Worm (Caenorhabditis elegans): ENCODE data around the gene duo-1.
A peak's percentile ranks its signal among the peaks of the same experiment; 100 is the strongest.

duo-1 gene

DNA sequence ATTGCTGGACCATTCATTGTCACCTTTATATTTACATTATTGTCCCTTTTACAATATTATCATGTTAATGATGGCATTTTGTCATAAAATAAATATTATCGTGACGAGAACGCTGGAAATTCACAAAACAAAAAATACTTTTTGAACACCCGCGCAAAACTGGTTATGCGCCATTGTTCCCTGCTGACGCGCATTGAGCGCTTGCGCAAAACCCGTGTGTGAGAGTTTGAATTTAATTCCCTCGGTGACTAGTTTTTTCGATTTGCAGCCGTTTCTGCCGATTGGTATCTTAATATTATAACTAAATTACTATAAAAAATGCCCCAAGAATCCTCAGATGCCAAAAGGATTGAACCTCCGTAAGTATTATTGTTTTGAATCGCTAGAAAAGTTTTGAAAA is 33.0 kb upstream of the duo-1 start, which contains the start of gene pafo-1 (continued):
- TF ChIP-seq isw-1 (GFP tag; IDR thresholded peaks at IDR 0.05) (peak; percentile 89), efl-3 (GFP tag; optimal IDR thresholded peaks at IDR 0.05) (peak; percentile 47), lin-13 (GFP tag; optimal IDR thresholded peaks at IDR 0.05) (peak; percentile 87), unc-98 (GFP tag; IDR thresholded peaks at IDR 0.05) (no peak), ceh-90 (tag; optimal IDR thresholded peaks at IDR 0.05) (peak; percentile 36), lin-14 (GFP tag; optimal IDR thresholded peaks at IDR 0.05) (peak; percentile 84), elt-2 (tag; optimal IDR thresholded peaks at IDR 0.05) (peak; percentile 75), lin-39 (tag; optimal IDR thresholded peaks at IDR 0.05) (peak; percentile 91), nhr-12 (tag; optimal IDR thresholded peaks at IDR 0.05) (no peak), swsn-7 (tag; optimal IDR thresholded peaks at IDR 0.05) (peak; percentile 90), tlp-1 (tag; optimal IDR thresholded peaks at IDR 0.05) (no peak), unc-86 (tag; optimal IDR thresholded peaks at IDR 0.05) (peak; percentile 89)

DNA sequence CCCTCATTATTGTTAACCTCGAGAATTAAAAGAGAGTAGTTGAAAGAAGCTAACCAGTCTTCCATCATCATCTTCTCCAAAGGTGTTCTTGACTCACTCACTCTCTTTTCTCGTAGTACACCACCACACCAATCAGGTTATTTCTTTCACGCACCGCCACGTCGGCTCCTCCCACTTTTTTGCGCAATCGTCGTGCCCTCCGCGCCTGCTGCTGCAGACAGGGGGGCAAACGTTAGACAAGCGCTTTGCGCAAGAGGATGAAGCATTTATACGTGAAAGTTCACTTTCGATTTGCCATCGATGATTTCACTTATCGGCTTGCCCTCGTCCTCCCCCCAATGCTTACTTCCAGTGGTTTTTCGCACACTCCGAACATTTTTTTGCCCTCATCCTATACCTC is 29.1 kb upstream of the duo-1 start:
- TF ChIP-seq blmp-1 (tag; optimal IDR thresholded peaks at IDR 0.05) (peak; percentile 93), efl-1 (optimal IDR thresholded peaks at IDR 0.05) (no peak), efl-1 (GFP tag; optimal IDR thresholded peaks at IDR 0.05 in 1 of 2) (peak in 1 of 2 experiments; percentile 38), nhr-77 (tag; optimal IDR thresholded peaks at IDR 0.05) (no peak), nhr-85 (tag) (peak; percentile 25)

DNA sequence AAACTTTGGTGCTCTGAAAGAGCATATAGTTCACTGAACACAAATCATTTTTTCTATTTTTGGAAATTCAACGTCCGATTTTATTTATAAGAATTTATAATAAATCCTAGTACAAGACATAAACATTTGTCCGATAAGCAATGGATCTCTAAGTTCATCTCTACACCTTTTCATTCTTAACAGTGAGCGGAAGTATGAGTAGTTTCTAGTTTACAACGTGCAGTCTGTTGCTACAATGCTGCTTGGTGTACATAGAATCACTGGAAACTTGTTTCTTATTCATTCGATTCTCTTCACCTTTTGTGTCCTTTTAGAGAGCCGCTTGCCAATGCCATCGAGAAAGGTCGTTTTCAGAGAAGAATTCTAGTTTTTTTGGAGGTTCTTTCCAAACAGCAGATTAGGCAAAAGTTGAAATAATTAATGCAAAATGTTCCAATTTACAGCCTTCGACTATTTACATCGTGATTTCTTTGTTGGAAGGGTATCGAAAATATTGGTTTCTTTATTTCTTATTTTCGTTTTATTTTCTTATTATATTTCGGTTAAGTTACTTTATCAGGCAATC is 27.4 kb upstream of the duo-1 start:
- TF ChIP-seq mep-1 (tag; optimal IDR thresholded peaks at IDR 0.05) (no peak), efl-1 (optimal IDR thresholded peaks at IDR 0.05) (no peak), efl-1 (GFP tag; optimal IDR thresholded peaks at IDR 0.05 in 1 of 2) (no peak), sup-37 (GFP tag; optimal IDR thresholded peaks at IDR 0.05) (no peak), unc-130 (tag; optimal IDR thresholded peaks at IDR 0.05) (no peak), C34B4.2 (tag; optimal IDR thresholded peaks at IDR 0.05) (no peak), efl-3 (GFP tag; optimal IDR thresholded peaks at IDR 0.05) (no peak), ceh-63 (GFP tag; optimal IDR thresholded peaks at IDR 0.05) (no peak), sptf-1 (tag; optimal IDR thresholded peaks at IDR 0.05) (no peak), nhr-85 (tag) (no peak), fkh-8 (tag; optimal IDR thresholded peaks at IDR 0.05) (no peak), nhr-71 (tag; optimal IDR thresholded peaks at IDR 0.05) (no peak), unc-30 (tag; optimal IDR thresholded peaks at IDR 0.05) (no peak), egl-13 (tag; optimal IDR thresholded peaks at IDR 0.05) (no peak), irx-1 (tag; optimal IDR thresholded peaks at IDR 0.05) (no peak), blmp-1 (tag; optimal IDR thresholded peaks at IDR 0.05) (no peak), nhr-20 (tag; optimal IDR thresholded peaks at IDR 0.05) (no peak)

DNA sequence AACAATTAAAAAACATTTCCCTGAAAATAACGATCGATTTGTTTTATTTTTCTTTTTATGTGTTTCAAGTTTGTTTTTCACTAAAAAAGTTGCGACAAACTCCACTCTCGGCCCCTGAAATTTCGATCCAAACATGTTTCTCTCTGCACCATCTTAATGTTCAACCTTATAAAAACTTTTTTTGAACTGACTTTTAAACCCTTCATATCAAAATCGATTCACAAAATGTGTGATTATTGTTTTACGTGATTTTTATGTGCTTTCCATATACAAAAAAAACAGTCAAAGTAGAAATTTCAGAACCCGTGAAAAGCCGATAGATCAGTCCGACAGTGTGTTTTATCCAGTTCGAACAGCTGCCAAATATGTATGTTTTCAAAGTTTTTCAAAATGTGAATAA is 26.9 kb upstream of the duo-1 start, which contains the start of gene ccch-1:
ccch-1 (plus strand) TSS at position 301 of the 400 bp plus-strand sequence.
- TF ChIP-seq unc-130 (tag; optimal IDR thresholded peaks at IDR 0.05) (no peak), efl-1 (optimal IDR thresholded peaks at IDR 0.05) (no peak), efl-1 (GFP tag; optimal IDR thresholded peaks at IDR 0.05 in 1 of 2) (peak in 1 of 2 experiments; percentile 80), lin-13 (GFP tag; optimal IDR thresholded peaks at IDR 0.05) (no peak), elt-2 (tag; optimal IDR thresholded peaks at IDR 0.05) (no peak)

DNA sequence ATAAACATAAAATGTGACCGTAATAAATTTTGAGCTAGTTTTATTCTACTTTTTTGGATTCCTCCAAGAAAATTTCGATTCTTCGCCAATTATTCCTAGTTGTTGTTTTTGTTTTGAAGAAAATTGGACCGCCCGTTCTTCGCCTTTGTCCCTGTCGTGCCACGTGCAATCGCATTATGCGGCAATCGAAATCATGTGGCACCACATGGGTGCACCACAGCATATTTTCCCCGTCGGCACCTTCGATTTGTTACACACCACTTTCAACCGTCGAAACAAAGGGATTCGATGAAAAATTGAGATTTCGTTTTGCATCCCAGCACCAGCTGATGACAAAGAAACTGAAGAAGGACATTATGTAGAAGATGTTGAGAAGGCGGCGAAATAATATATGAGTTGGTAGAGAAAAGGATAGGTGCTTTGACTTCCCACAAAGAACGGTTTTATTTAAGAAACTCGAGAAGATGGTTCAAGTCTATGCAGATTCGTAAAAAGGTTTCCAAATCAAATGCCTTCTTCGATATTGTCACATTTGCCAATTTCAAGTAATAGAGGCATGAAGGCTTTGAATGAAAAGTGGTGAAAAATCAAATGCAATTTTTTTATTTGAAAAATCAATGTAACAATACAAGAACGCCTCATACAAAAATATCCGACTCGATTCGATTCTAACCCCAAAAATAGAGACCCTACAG is 25.6 kb upstream of the duo-1 start:
- peak; percentile 76 for TF ChIP-seq nhr-85 (tag)
- TF ChIP-seq lin-14 (GFP tag; optimal IDR thresholded peaks at IDR 0.05): peak; percentile 33
- peak; percentile 57 for TF ChIP-seq dsc-1 (tag; optimal IDR thresholded peaks at IDR 0.05)
- TF ChIP-seq fos-1 (tag; optimal IDR thresholded peaks at IDR 0.05): no peak
- peak in 1 of 2 experiments; percentile 7 for TF ChIP-seq mdl-1 (tag; optimal IDR thresholded peaks at IDR 0.05)
- no peak for TF ChIP-seq unc-62 (GFP tag; optimal IDR thresholded peaks at IDR 0.05)
- no peak for TF ChIP-seq pax-3 (tag; optimal IDR thresholded peaks at IDR 0.05)
- peak; percentile 21 for TF ChIP-seq snu-23 (GFP tag; optimal IDR thresholded peaks at IDR 0.05)

Data from whole organism, L1 larva.